Worm (Caenorhabditis elegans) whole organism, L2 larva: ENCODE results near the gene Y66C5A.2.

Source experiments
- C34F6.9 ChIP-seq: fragments of 150-350 bp; optimal IDR thresholded peaks from 2 replicates; lab custom pipeline; 2014; ENCODE audit warnings: missing biosample characterization, missing genetic modification characterization
- F13H6.1 ChIP-seq: sonication (generic microtip); optimal IDR thresholded peaks from 2 replicates; lab custom pipeline; 2016; ENCODE audit warnings: missing genetic modification characterization, missing compliant biosample characterization
- Y55F3AM.14 ChIP-seq: fragments of 200-800 bp; sonication (Bioruptor generic); optimal IDR thresholded peaks from 2 replicates; lab custom pipeline; 2018; ENCODE audit warnings: mild to moderate bottlenecking, missing genetic modification characterization, missing compliant biosample characterization
- ZK546.5 ChIP-seq: sonication (generic microtip); optimal IDR thresholded peaks from 2 replicates; lab custom pipeline; 2017; ENCODE audit warnings: missing biosample characterization, missing genetic modification characterization
- aly-2 ChIP-seq: fragments of 150-350 bp; optimal IDR thresholded peaks from 2 replicates; lab custom pipeline; 2014; ENCODE audit warnings: missing biosample characterization, missing genetic modification characterization
- ama-1 ChIP-seq: fragments of 150-350 bp; optimal IDR thresholded peaks from 2 replicates; lab custom pipeline; 2018; ENCODE audit warnings: inconsistent platforms
- blmp-1 ChIP-seq: sonication (generic microtip); optimal IDR thresholded peaks from 2 replicates; lab custom pipeline; 2017; ENCODE audit warnings: missing genetic modification characterization, mild to moderate bottlenecking, missing compliant biosample characterization, antibody characterized with exemption, moderate library complexity; ENCODE audit not compliant: insufficient read depth
- ceh-16 ChIP-seq: fragments of 150-350 bp; optimal IDR thresholded peaks from 2 replicates; lab custom pipeline; 2014; ENCODE audit warnings: missing biosample characterization, missing genetic modification characterization
- ceh-82 ChIP-seq: fragments of 150-350 bp; optimal IDR thresholded peaks from 2 replicates; lab custom pipeline; 2014; ENCODE audit warnings: missing biosample characterization, missing genetic modification characterization
- crh-2 ChIP-seq: sonication (generic microtip); optimal IDR thresholded peaks from 2 replicates; lab custom pipeline; 2017; ENCODE audit warnings: missing biosample characterization, missing genetic modification characterization
- egl-27 ChIP-seq: sonication (generic microtip); optimal IDR thresholded peaks from 3 replicates; lab custom pipeline; 2017; ENCODE audit warnings: missing biosample characterization, missing genetic modification reagents, missing genetic modification characterization
- elt-1 ChIP-seq: fragments of 150-350 bp; optimal IDR thresholded peaks from 2 replicates; lab custom pipeline; 2014; ENCODE audit warnings: missing biosample characterization, missing genetic modification characterization
- elt-3 ChIP-seq: sonication (generic microtip); optimal IDR thresholded peaks from 2 replicates; lab custom pipeline; 2017; ENCODE audit warnings: missing biosample characterization, missing genetic modification characterization
- fos-1 ChIP-seq: fragments of 150-350 bp; optimal IDR thresholded peaks from 2 replicates; lab custom pipeline; 2014; ENCODE audit warnings: missing biosample characterization, missing genetic modification characterization
- gmeb-1 ChIP-seq: fragments of 150-350 bp; optimal IDR thresholded peaks from 2 replicates; lab custom pipeline; 2014; ENCODE audit warnings: missing biosample characterization, missing genetic modification characterization
- lin-11 ChIP-seq: fragments of 150-350 bp; sonication (generic microtip); optimal IDR thresholded peaks from 2 replicates; lab custom pipeline; 2014; ENCODE audit warnings: missing biosample characterization, missing genetic modification characterization, inconsistent platforms, mixed read lengths
- lin-13 ChIP-seq: fragments of 150-350 bp; optimal IDR thresholded peaks from 2 replicates; lab custom pipeline; 2014; ENCODE audit warnings: missing biosample characterization, missing genetic modification reagents, missing genetic modification characterization
- lsy-2 ChIP-seq, 2 experiments: fragments of 150-350 bp in 1 of 2; sonication (generic microtip) in 1 of 2; optimal IDR thresholded peaks; 2 replicates each; lab custom pipeline; 2014 to 2017; ENCODE audit warnings: missing biosample characterization in 2 of 2, missing genetic modification characterization in 2 of 2
- mdl-1 ChIP-seq, 2 experiments: fragments of 150-350 bp in 1 of 2; sonication (generic microtip) in 1 of 2; optimal IDR thresholded peaks; 2 replicates each; lab custom pipeline; 2017; ENCODE audit warnings: missing biosample characterization in 2 of 2, missing genetic modification characterization in 2 of 2
- nhr-10 ChIP-seq: sonication (generic microtip); optimal IDR thresholded peaks from 2 replicates; lab custom pipeline; 2017; ENCODE audit warnings: missing biosample characterization, missing genetic modification characterization
- nhr-129 ChIP-seq: fragments of 150-350 bp; optimal IDR thresholded peaks from 2 replicates; lab custom pipeline; 2014; ENCODE audit warnings: missing biosample characterization, missing genetic modification characterization
- nhr-21 ChIP-seq: fragments of 150-350 bp; optimal IDR thresholded peaks from 2 replicates; lab custom pipeline; 2014; ENCODE audit warnings: missing biosample characterization, missing genetic modification characterization
- nhr-237 ChIP-seq: fragments of 150-350 bp; optimal IDR thresholded peaks from 2 replicates; lab custom pipeline; 2014; ENCODE audit warnings: missing biosample characterization, missing genetic modification characterization
- nhr-77 ChIP-seq: fragments of 150-350 bp; optimal IDR thresholded peaks from 2 replicates; lab custom pipeline; 2014; ENCODE audit warnings: missing biosample characterization, missing genetic modification characterization
- peb-1 ChIP-seq: fragments of 150-350 bp; optimal IDR thresholded peaks from 2 replicates; lab custom pipeline; 2014; ENCODE audit warnings: missing biosample characterization, missing genetic modification characterization
- sem-4 ChIP-seq: fragments of 150-350 bp; optimal IDR thresholded peaks from 2 replicates; lab custom pipeline; 2014; ENCODE audit warnings: missing biosample characterization, missing genetic modification reagents, missing genetic modification characterization
- skn-1 ChIP-seq: sonication (generic microtip); optimal IDR thresholded peaks from 2 replicates; lab custom pipeline; 2017; ENCODE audit warnings: missing biosample characterization, missing genetic modification characterization
- sma-3 ChIP-seq: sonication (generic microtip); optimal IDR thresholded peaks from 2 replicates; lab custom pipeline; 2016; ENCODE audit warnings: missing genetic modification reagents, missing genetic modification characterization, missing compliant biosample characterization
- sma-9 ChIP-seq, 2 experiments: fragments of 150-350 bp in 1 of 2; sonication (generic microtip) in 1 of 2; optimal IDR thresholded peaks; 2 replicates each; lab custom pipeline; 2014 to 2016; ENCODE audit warnings: missing genetic modification characterization in 2 of 2, mild to moderate bottlenecking in 1 of 2, missing biosample characterization in 1 of 2, missing compliant biosample characterization in 1 of 2, missing genetic modification reagents in 1 of 2, moderate library complexity in 1 of 2
- snpc-4 ChIP-seq: fragments of 150-350 bp; optimal IDR thresholded peaks from 2 replicates; lab custom pipeline; 2014; ENCODE audit warnings: missing biosample characterization, missing genetic modification characterization
- unc-39 ChIP-seq: fragments of 150-350 bp; optimal IDR thresholded peaks from 2 replicates; lab custom pipeline; 2014; ENCODE audit warnings: missing biosample characterization, missing genetic modification characterization
- unc-62 ChIP-seq: fragments of 150-350 bp; optimal IDR thresholded peaks from 2 replicates; lab custom pipeline; 2014; ENCODE audit warnings: missing biosample characterization, missing genetic modification reagents, missing genetic modification characterization
- ztf-1 ChIP-seq: fragments of 200-800 bp; sonication (Bioruptor generic); conservative IDR thresholded peaks from 2 replicates; pipeline ENCODE4 v1.3.6; 2022; ENCODE audit warnings: missing genetic modification characterization, missing compliant biosample characterization
- ztf-11 ChIP-seq: sonication (generic microtip); optimal IDR thresholded peaks from 2 replicates; lab custom pipeline; 2017; ENCODE audit warnings: missing biosample characterization, missing genetic modification characterization
- ztf-4 ChIP-seq: fragments of 150-350 bp; optimal IDR thresholded peaks from 2 replicates; lab custom pipeline; 2014; ENCODE audit warnings: missing biosample characterization, missing genetic modification characterization

Y66C5A.2 gene

ce11 chrX:14466532-14466931 is 6.0 kb downstream of the Y66C5A.2 start, which contains the start of gene M163.21:
Gene M163.21 (plus strand): TSS chrX:14466832.
- TF ChIP-seq Y55F3AM.14 (GFP tag; lab: Kevin White, UChicago) (no peak), snpc-4 (tag; lab: Kevin White, UChicago) (no peak), egl-27 (tag; lab: Kevin White, UChicago) (no peak), ztf-4 (no peak), sma-9 (GFP tag; optimal IDR thresholded peaks at IDR 0.05; lab: Kevin White, UChicago) (no peak), sma-9 (tag; optimal IDR thresholded peaks at IDR 0.05; lab: Kevin White, UChicago) (no peak), ztf-1 (no peak), skn-1 (tag; lab: Kevin White, UChicago) (no peak), nhr-77 (no peak), elt-3 (tag; lab: Kevin White, UChicago) (no peak), ceh-16 (no peak), elt-1 (tag; lab: Kevin White, UChicago) (no peak), unc-62 (no peak), nhr-129 (tag; lab: Kevin White, UChicago) (no peak), ama-1 (lab: Kevin White, UChicago) (no peak)

- TF ChIP-seq mdl-1 (tag; optimal IDR thresholded peaks at IDR 0.05; lab: Kevin White, UChicago), result no peak
- TF ChIP-seq nhr-77, result no peak
- no peak for TF ChIP-seq snpc-4 (tag; lab: Kevin White, UChicago)
- TF ChIP-seq nhr-10 (tag; lab: Kevin White, UChicago), result no peak
- no peak for TF ChIP-seq lsy-2 (tag; optimal IDR thresholded peaks at IDR 0.05; lab: Kevin White, UChicago)
- no peak for TF ChIP-seq F13H6.1 (tag; lab: Kevin White, UChicago)
- no peak for TF ChIP-seq C34F6.9 (tag; lab: Kevin White, UChicago)
- TF ChIP-seq lin-11 (tag; lab: Kevin White, UChicago), result no peak
- TF ChIP-seq ZK546.5 (tag; lab: Kevin White, UChicago), result no peak
- TF ChIP-seq peb-1, result no peak
- TF ChIP-seq Y55F3AM.14 (GFP tag; lab: Kevin White, UChicago), result no peak
Observed at ce11 chrX:14469284-14469683, 8.8 kb downstream of the Y66C5A.2 start, which contains the start of gene M163.9. Gene M163.9 (plus strand): TSS chrX:14469584.

ce11 chrX:14470687-14471086 is 10.2 kb downstream of the Y66C5A.2 start, which contains the start of gene M163.10:
Gene M163.10 (plus strand): TSS chrX:14470987.
- TF ChIP-seq ceh-82 (tag; lab: Kevin White, UChicago) (no peak), lin-13 (no peak), unc-39 (tag; lab: Kevin White, UChicago) (no peak), nhr-237 (tag; lab: Kevin White, UChicago) (no peak), ztf-11 (tag; lab: Kevin White, UChicago) (no peak), ama-1 (lab: Kevin White, UChicago) (no peak)

- TF ChIP-seq ceh-16 (no peak), ama-1 (lab: Kevin White, UChicago) (no peak), nhr-21 (tag; lab: Kevin White, UChicago) (no peak), crh-2 (tag; lab: Kevin White, UChicago) (no peak), ztf-1 (no peak), nhr-10 (tag; lab: Kevin White, UChicago) (no peak), elt-3 (tag; lab: Kevin White, UChicago) (no peak), unc-62 (no peak), skn-1 (tag; lab: Kevin White, UChicago) (no peak), sem-4 (no peak)
Observed at ce11 chrX:14473740-14474139, 13.2 kb downstream of the Y66C5A.2 start, which contains the start of gene M163.5. Gene M163.5 (plus strand): TSS chrX:14474040.

ce11 chrX:14476625-14477257 is 16.2 kb downstream of the Y66C5A.2 start:
- TF ChIP-seq nhr-77 (no peak), blmp-1 (tag; lab: Kevin White, UChicago) (no peak), nhr-21 (tag; lab: Kevin White, UChicago) (peak; percentile 53), elt-1 (tag; lab: Kevin White, UChicago) (no peak), snpc-4 (tag; lab: Kevin White, UChicago) (peak; percentile 98), egl-27 (tag; lab: Kevin White, UChicago) (peak; percentile 26), F13H6.1 (tag; lab: Kevin White, UChicago) (peak; percentile 40), elt-3 (tag; lab: Kevin White, UChicago) (no peak), lin-13 (peak; percentile 31), nhr-129 (tag; lab: Kevin White, UChicago) (peak; percentile 100), lsy-2 (tag; optimal IDR thresholded peaks at IDR 0.05; lab: Kevin White, UChicago) (peak in 1 of 2 experiments; percentile 31), crh-2 (tag; lab: Kevin White, UChicago) (peak; percentile 37), fos-1 (tag; lab: Kevin White, UChicago) (peak; percentile 26), gmeb-1 (tag; lab: Kevin White, UChicago) (peak; percentile 59), sma-9 (GFP tag; optimal IDR thresholded peaks at IDR 0.05; lab: Kevin White, UChicago) (peak; percentile 75), sma-9 (tag; optimal IDR thresholded peaks at IDR 0.05; lab: Kevin White, UChicago) (no peak), nhr-10 (tag; lab: Kevin White, UChicago) (peak; percentile 41), aly-2 (tag; lab: Kevin White, UChicago) (no peak), sma-3 (peak; percentile 89)
- TF ChIP-seq, all 48 proteins: peak for 13
